Fruit fly (Drosophila melanogaster): ENCODE results near the gene Grl36b.

- TF ChIP-seq chm (GFP tag; IDR thresholded peaks at IDR 0.05) (no peak), tgo (GFP tag; IDR thresholded peaks at IDR 0.05) (no peak), ato (GFP tag; IDR thresholded peaks at IDR 0.05; ENCODE audit: partially characterized antibody) (no peak), Chrac-16 (GFP tag; optimal IDR thresholded peaks at IDR 0.05) (no peak), CG6689 (GFP tag; IDR thresholded peaks at IDR 0.05) (no peak), D (optimal IDR thresholded peaks at IDR 0.05) (no peak), D (GFP tag; optimal IDR thresholded peaks at IDR 0.05) (no peak), E2f1 (GFP tag; IDR thresholded peaks at IDR 0.05) (no peak), CG2678 (tag; optimal IDR thresholded peaks at IDR 0.05) (no peak), CG14667 (GFP tag; IDR thresholded peaks at IDR 0.05) (no peak), CG18011 (GFP tag; optimal IDR thresholded peaks at IDR 0.05) (no peak), CG11695 (GFP tag; IDR thresholded peaks at IDR 0.05) (no peak), cad (GFP tag; optimal IDR thresholded peaks at IDR 0.05) (no peak), chn (GFP tag; optimal IDR thresholded peaks at IDR 0.05) (no peak), CG10543 (GFP tag; optimal IDR thresholded peaks at IDR 0.05) (no peak)
Observed at dm6 chr2L:18140544-18140943, 15.0 kb upstream of the Grl36b start.
